Fruit fly (Drosophila melanogaster) whole organism, embryonic: Measurements from ENCODE around the gene CG10211.

Experiments
- Aef1 ChIP-seq: fragments of 200-800 bp; sonication (Bioruptor generic); IDR thresholded peaks from 3 replicates; pipeline ENCODE4 v1.3.6; 2022; ENCODE audit warnings: missing biosample characterization, missing genetic modification characterization
- Asciz ChIP-seq: fragments of 200-800 bp; sonication (Bioruptor generic); optimal IDR thresholded peaks from 2 replicates; lab custom pipeline; 2017; ENCODE audit warnings: missing biosample characterization, mild to moderate bottlenecking, missing genetic modification characterization, missing genetic modification reagents
- Awh ChIP-seq: fragments of 200-800 bp; sonication (Bioruptor generic); IDR thresholded peaks from 2 replicates; pipeline ENCODE4, ENCODE4 v1.3.6; 2022; ENCODE audit warnings: missing biosample characterization, missing genetic modification characterization
- CG10147 ChIP-seq: fragments of 200-800 bp; sonication (Bioruptor generic); optimal IDR thresholded peaks from 2 replicates; lab custom pipeline; 2019; ENCODE audit warnings: missing biosample characterization, mild to moderate bottlenecking, missing genetic modification characterization, moderate library complexity
- CG10274 ChIP-seq: fragments of 200-800 bp; sonication (Bioruptor generic); optimal IDR thresholded peaks from 3 replicates; lab custom pipeline; 2017; ENCODE audit warnings: missing biosample characterization, mild to moderate bottlenecking, missing genetic modification characterization
- CG10431 ChIP-seq: fragments of 200-800 bp; sonication (Bioruptor generic); optimal IDR thresholded peaks from 3 replicates; lab custom pipeline; 2018; ENCODE audit warnings: missing biosample characterization, mild to moderate bottlenecking, missing genetic modification characterization
- CG10654 ChIP-seq: fragments of 200-800 bp; sonication (Bioruptor generic); optimal IDR thresholded peaks from 2 replicates; lab custom pipeline; 2016; ENCODE audit warnings: missing biosample characterization, missing genetic modification characterization
- CG10979 ChIP-seq: fragments of 200-800 bp; sonication (Bioruptor generic); optimal IDR thresholded peaks from 2 replicates; lab custom pipeline; 2018; ENCODE audit warnings: missing biosample characterization, mild to moderate bottlenecking, missing genetic modification characterization, moderate library complexity
- CG11723 ChIP-seq: fragments of 200-800 bp; sonication (Bioruptor generic); optimal IDR thresholded peaks from 2 replicates; lab custom pipeline; 2017; ENCODE audit warnings: missing biosample characterization, mild to moderate bottlenecking, missing genetic modification characterization
- CG12391 ChIP-seq: fragments of 200-800 bp; sonication (Bioruptor generic); optimal IDR thresholded peaks from 3 replicates; lab custom pipeline; 2018; ENCODE audit warnings: missing biosample characterization, mild to moderate bottlenecking, missing genetic modification characterization, moderate library complexity
- CG16815 ChIP-seq: fragments of 200-800 bp; sonication (Bioruptor generic); optimal IDR thresholded peaks from 3 replicates; lab custom pipeline; 2017; ENCODE audit warnings: missing biosample characterization, mild to moderate bottlenecking, missing genetic modification characterization
- CG16863 ChIP-seq: fragments of 200-800 bp; sonication (Bioruptor generic); optimal IDR thresholded peaks from 3 replicates; lab custom pipeline; 2016; ENCODE audit warnings: missing biosample characterization, missing genetic modification characterization
- CG4424 ChIP-seq: fragments of 200-800 bp; sonication (Bioruptor generic); optimal IDR thresholded peaks from 3 replicates; lab custom pipeline; 2016; ENCODE audit warnings: missing biosample characterization, missing genetic modification characterization
- CG6272 ChIP-seq: fragments of 200-800 bp; sonication (Bioruptor generic); IDR thresholded peaks from 2 replicates; pipeline ENCODE4 v1.3.6; 2022; ENCODE audit warnings: missing biosample characterization, missing genetic modification characterization
- CG6654 ChIP-seq: fragments of 200-800 bp; sonication (Bioruptor generic); optimal IDR thresholded peaks from 2 replicates; lab custom pipeline; 2017; ENCODE audit warnings: missing biosample characterization, mild to moderate bottlenecking, missing genetic modification characterization
- CG6765 ChIP-seq: fragments of 200-800 bp; sonication (Bioruptor generic); optimal IDR thresholded peaks from 3 replicates; lab custom pipeline; 2017; ENCODE audit warnings: missing biosample characterization, mild to moderate bottlenecking, missing genetic modification characterization
- CG6813 ChIP-seq: fragments of 200-800 bp; sonication (Bioruptor generic); optimal IDR thresholded peaks from 2 replicates; lab custom pipeline; 2017; ENCODE audit warnings: missing biosample characterization, missing genetic modification characterization, mild to moderate bottlenecking, moderate library complexity, missing genetic modification reagents
- CG7372 ChIP-seq: fragments of 200-800 bp; sonication (Bioruptor generic); IDR thresholded peaks from 2 replicates; pipeline ENCODE4 v1.3.6; 2022; ENCODE audit warnings: missing biosample characterization, missing genetic modification characterization
- CG7745 ChIP-seq: fragments of 200-800 bp; sonication (Bioruptor generic); optimal IDR thresholded peaks from 2 replicates; lab custom pipeline; 2018; ENCODE audit warnings: missing biosample characterization, mild to moderate bottlenecking, missing genetic modification characterization, moderate library complexity
- CG7963 ChIP-seq: fragments of 200-800 bp; sonication (Bioruptor generic); IDR thresholded peaks from 3 replicates; pipeline ENCODE4 v1.3.6; 2022; ENCODE audit warnings: missing biosample characterization, missing genetic modification characterization; ENCODE audit not compliant: partially characterized antibody
- CkIIα-i1 ChIP-seq: fragments of 200-800 bp; sonication (Bioruptor generic); IDR thresholded peaks from 2 replicates; pipeline ENCODE4 v1.3.6; 2022; ENCODE audit warnings: missing biosample characterization, missing genetic modification characterization
- Dp ChIP-seq: fragments of 200-800 bp; sonication (Bioruptor generic); optimal IDR thresholded peaks from 2 replicates; lab custom pipeline; 2018; ENCODE audit warnings: missing biosample characterization, mild to moderate bottlenecking, missing genetic modification characterization, moderate library complexity
- Dref ChIP-seq: fragments of 200-800 bp; sonication (Bioruptor generic); IDR thresholded peaks from 2 replicates; pipeline ENCODE4 v1.3.6; 2022; ENCODE audit warnings: missing biosample characterization, missing genetic modification characterization
- HLHmδ ChIP-seq: fragments of 200-800 bp; sonication (Bioruptor generic); optimal IDR thresholded peaks from 2 replicates; lab custom pipeline; 2018; ENCODE audit warnings: missing biosample characterization, mild to moderate bottlenecking, missing genetic modification characterization, moderate library complexity
- Hand ChIP-seq: fragments of 200-800 bp; sonication (Bioruptor generic); optimal IDR thresholded peaks from 2 replicates; lab custom pipeline; 2017; ENCODE audit warnings: mild to moderate bottlenecking, missing biosample characterization, missing genetic modification reagents, missing genetic modification characterization
- Med ChIP-seq: fragments of 200-800 bp; sonication (Bioruptor generic); peaks from one replicate; lab custom pipeline; 2016; ENCODE audit warnings: missing biosample characterization, missing genetic modification characterization, mild to moderate bottlenecking, inconsistent platforms, moderate library complexity
- NK7.1 ChIP-seq: fragments of 200-800 bp; sonication (Bioruptor generic); optimal IDR thresholded peaks from 3 replicates; lab custom pipeline; 2016; ENCODE audit warnings: missing biosample characterization, missing genetic modification characterization
- NfI ChIP-seq: fragments of 200-800 bp; sonication (Bioruptor generic); optimal IDR thresholded peaks from 3 replicates; lab custom pipeline; 2018; ENCODE audit warnings: missing biosample characterization, mild to moderate bottlenecking, missing genetic modification characterization, moderate library complexity
- Optix ChIP-seq: fragments of 200-800 bp; sonication (Bioruptor generic); IDR thresholded peaks from 3 replicates; pipeline ENCODE4 v1.3.6; 2022; ENCODE audit warnings: missing biosample characterization, missing genetic modification characterization
- Ravus ChIP-seq: fragments of 200-800 bp; sonication (Bioruptor generic); IDR thresholded peaks from 2 replicates; pipeline ENCODE4 v1.3.6; 2022; ENCODE audit warnings: missing biosample characterization, missing genetic modification characterization
- Six4 ChIP-seq: fragments of 200-800 bp; sonication (Bioruptor generic); optimal IDR thresholded peaks from 2 replicates; lab custom pipeline; 2016; ENCODE audit warnings: missing biosample characterization, missing genetic modification characterization
- Sox102F ChIP-seq: fragments of 200-800 bp; sonication (Bioruptor generic); optimal IDR thresholded peaks from 2 replicates; lab custom pipeline; 2018; ENCODE audit warnings: missing biosample characterization, mild to moderate bottlenecking, missing genetic modification characterization, moderate library complexity
- br ChIP-seq: fragments of >200 bp; optimal IDR thresholded peaks from 2 replicates; lab custom pipeline; 2017
- cad ChIP-seq: fragments of >200 bp; optimal IDR thresholded peaks from 2 replicates; lab custom pipeline; 2017; ENCODE audit warnings: missing biosample characterization, missing genetic modification characterization
- dm ChIP-seq: fragments of 200-800 bp; sonication (Bioruptor generic); optimal IDR thresholded peaks from 3 replicates; lab custom pipeline; 2016; ENCODE audit warnings: missing biosample characterization, missing genetic modification characterization
- eyg ChIP-seq: fragments of 200-800 bp; sonication (Bioruptor generic); optimal IDR thresholded peaks from 3 replicates; lab custom pipeline; 2016; ENCODE audit warnings: missing biosample characterization, missing genetic modification characterization
- fd102C ChIP-seq: fragments of 200-800 bp; sonication (Bioruptor generic); optimal IDR thresholded peaks from 2 replicates; lab custom pipeline; 2018; ENCODE audit warnings: missing biosample characterization, mild to moderate bottlenecking, missing genetic modification characterization, moderate library complexity
- kay ChIP-seq: fragments of 200-800 bp; sonication (Bioruptor generic); optimal IDR thresholded peaks from 2 replicates; lab custom pipeline; 2016; ENCODE audit warnings: missing biosample characterization, missing genetic modification characterization
- mld ChIP-seq: fragments of 200-800 bp; sonication (Bioruptor generic); IDR thresholded peaks from 3 replicates; pipeline ENCODE4 v1.3.6; 2022; ENCODE audit warnings: missing biosample characterization, missing genetic modification characterization; ENCODE audit not compliant: partially characterized antibody
- nerfin-2 ChIP-seq: fragments of 200-800 bp; sonication (Bioruptor generic); IDR thresholded peaks from 2 replicates; pipeline ENCODE4 v1.3.6; 2022; ENCODE audit warnings: missing biosample characterization, missing genetic modification characterization; ENCODE audit not compliant: partially characterized antibody
- oc ChIP-seq: fragments of 200-800 bp; sonication (Bioruptor generic); optimal IDR thresholded peaks from 2 replicates; lab custom pipeline; 2018; ENCODE audit warnings: missing biosample characterization, mild to moderate bottlenecking, missing genetic modification characterization, moderate library complexity
- peb ChIP-seq: fragments of 200-800 bp; sonication (Bioruptor generic); IDR thresholded peaks from 2 replicates; pipeline ENCODE4 v1.3.6; 2022; ENCODE audit warnings: missing biosample characterization, missing genetic modification characterization
- pfk ChIP-seq: fragments of 200-800 bp; sonication (Bioruptor generic); optimal IDR thresholded peaks from 2 replicates; lab custom pipeline; 2018; ENCODE audit warnings: missing biosample characterization, mild to moderate bottlenecking, missing genetic modification characterization, moderate library complexity
- phol ChIP-seq: fragments of 200-800 bp; sonication (Bioruptor generic); optimal IDR thresholded peaks from 3 replicates; lab custom pipeline; 2018; ENCODE audit warnings: missing biosample characterization, mild to moderate bottlenecking, missing genetic modification characterization, moderate library complexity
- schlank ChIP-seq: fragments of 200-800 bp; sonication (Bioruptor generic); optimal IDR thresholded peaks from 2 replicates; lab custom pipeline; 2018; ENCODE audit warnings: missing biosample characterization, mild to moderate bottlenecking, missing genetic modification characterization
- sens-2 ChIP-seq: fragments of 200-800 bp; sonication (Bioruptor generic); IDR thresholded peaks from 2 replicates; pipeline ENCODE4 v1.3.6; 2022; ENCODE audit warnings: missing biosample characterization, missing genetic modification characterization
- sna ChIP-seq: fragments of 200-800 bp; sonication (Bioruptor generic); IDR thresholded peaks from 2 replicates; pipeline ENCODE4 v1.3.6; 2022; ENCODE audit warnings: missing biosample characterization, missing genetic modification characterization; ENCODE audit not compliant: partially characterized antibody
- sqz ChIP-seq: fragments of 200-800 bp; sonication (Bioruptor generic); optimal IDR thresholded peaks from 3 replicates; lab custom pipeline; 2018; ENCODE audit warnings: missing biosample characterization, mild to moderate bottlenecking, missing genetic modification characterization
- tin ChIP-seq: fragments of 200-800 bp; sonication (Bioruptor generic); optimal IDR thresholded peaks from 3 replicates; lab custom pipeline; 2016; ENCODE audit warnings: missing biosample characterization, missing genetic modification characterization
- tup ChIP-seq: fragments of 200-800 bp; sonication (Bioruptor generic); optimal IDR thresholded peaks from 2 replicates; lab custom pipeline; 2016; ENCODE audit warnings: missing biosample characterization, mild to moderate bottlenecking, missing genetic modification characterization, moderate library complexity

The CG10211 gene

dm6 chr2L:18477455-18477854 lies 39.8 kb upstream of the CG10211 start (continued):
- TF ChIP-seq tup (GFP tag; lab: Kevin White, UChicago) (peak; percentile 55), Aef1 (GFP tag; lab: Robert Waterston, UW) (peak; percentile 80; the same call in 1 of the 3 replicates), nerfin-2 (no peak), Dref (GFP tag; lab: Robert Waterston, UW) (no peak), schlank (tag; lab: Kevin White, UChicago) (peak; percentile 10), CG16815 (peak; percentile 83), Sox102F (peak; percentile 92), CG10979 (tag; lab: Kevin White, UChicago) (peak; percentile 97), Asciz (GFP tag; lab: Kevin White, UChicago) (peak; percentile 91), cad (GFP tag; lab: Kevin White, UChicago) (no peak), sqz (GFP tag; lab: Kevin White, UChicago) (peak; percentile 78), CG10431 (peak; percentile 88), NK7.1 (GFP tag; lab: Kevin White, UChicago) (no peak), Awh (peak; percentile 92), HLHmδ (GFP tag; lab: Kevin White, UChicago) (no peak), Hand (GFP tag; lab: Kevin White, UChicago) (peak; percentile 56), pfk (GFP tag; lab: Kevin White, UChicago) (no peak), NfI (peak; percentile 78), Ravus (GFP tag; lab: Robert Waterston, UW) (peak; percentile 84), peb (GFP tag; lab: Robert Waterston, UW) (peak; percentile 86), CG6654 (GFP tag; lab: Kevin White, UChicago) (peak; percentile 42), CG10654 (GFP tag; lab: Kevin White, UChicago) (peak; percentile 86), sens-2 (GFP tag; lab: Robert Waterston, UW) (peak; percentile 91), CG6272 (GFP tag; lab: Robert Waterston, UW) (peak; percentile 89), CG7745 (tag; lab: Kevin White, UChicago) (peak; percentile 59), Optix (GFP tag; lab: Robert Waterston, UW) (0 out of 3 replicates have a peak, but pooled peaks have one; percentile 34), Dp (GFP tag; lab: Kevin White, UChicago) (no peak), CG16863 (GFP tag; lab: Kevin White, UChicago) (no peak), br (lab: Kevin White, UChicago) (no peak), sna (GFP tag; lab: Robert Waterston, UW) (no peak), CG10147 (no peak), CG12391 (tag; lab: Kevin White, UChicago) (peak; percentile 95), CG6765 (GFP tag; lab: Kevin White, UChicago) (peak; percentile 27), CkIIα-i1 (GFP tag; lab: Robert Waterston, UW) (0 out of 2 replicates have a peak, but pooled peaks have one; percentile 7), tin (GFP tag; lab: Kevin White, UChicago) (peak; percentile 92), phol (tag; lab: Kevin White, UChicago) (peak; percentile 92), CG4424 (GFP tag; lab: Kevin White, UChicago) (peak; percentile 91), dm (GFP tag; lab: Kevin White, UChicago) (peak; percentile 5), CG6813 (GFP tag; lab: Kevin White, UChicago) (peak; percentile 81), CG10274 (GFP tag; lab: Kevin White, UChicago) (peak; percentile 36), CG11723 (GFP tag; lab: Kevin White, UChicago) (peak; percentile 72), fd102C (GFP tag; lab: Kevin White, UChicago) (peak; percentile 9), CG7963 (no peak), Med (GFP tag; lab: Kevin White, UChicago) (peak; percentile 82), Six4 (GFP tag; lab: Kevin White, UChicago) (peak; percentile 89), oc (tag; lab: Kevin White, UChicago) (peak; percentile 95), mld (GFP tag; lab: Robert Waterston, UW) (no peak), CG7372 (peak; percentile 86), eyg (GFP tag; lab: Kevin White, UChicago) (no peak), kay (GFP tag; lab: Kevin White, UChicago) (peak; percentile 80)
